Fruit fly (Drosophila melanogaster): ENCODE results near the gene Septin2.

Gene Septin2

dm6 chr3R:20587630-20588479 is at the start of gene Septin2 (continued):
- TF ChIP-seq D (optimal IDR thresholded peaks at IDR 0.05) (no peak), D (GFP tag; optimal IDR thresholded peaks at IDR 0.05) (peak; percentile 89), CG2120 (GFP tag; optimal IDR thresholded peaks at IDR 0.05) (peak; percentile 52), CG12236 (GFP tag; optimal IDR thresholded peaks at IDR 0.05) (peak; percentile 50), CkIIα-i1 (GFP tag; IDR thresholded peaks at IDR 0.05) (0 out of 2 replicates have a peak, but pooled peaks have one; percentile 11), CG12071 (GFP tag; optimal IDR thresholded peaks at IDR 0.05) (peak; percentile 77), D19A (tag; optimal IDR thresholded peaks at IDR 0.05) (peak; percentile 83), CG3281 (GFP tag; optimal IDR thresholded peaks at IDR 0.05) (peak; percentile 80), unc-4 (GFP tag; IDR thresholded peaks at IDR 0.05; ENCODE audit: partially characterized antibody) (0 out of 2 replicates have a peak, but pooled peaks have one; percentile 32), Dad (GFP tag; optimal IDR thresholded peaks at IDR 0.05) (peak; percentile 57), CG1832 (GFP tag; optimal IDR thresholded peaks at IDR 0.05) (no peak), wdn (GFP tag; IDR thresholded peaks at IDR 0.05) (no peak), tna (GFP tag; IDR thresholded peaks at IDR 0.05; ENCODE audit: partially characterized antibody) (no peak), CG10462 (GFP tag; optimal IDR thresholded peaks at IDR 0.05) (peak; percentile 78), Six4 (GFP tag; optimal IDR thresholded peaks at IDR 0.05) (peak; percentile 81), CG6254 (GFP tag; optimal IDR thresholded peaks at IDR 0.05) (peak; percentile 86), CG10565 (GFP tag; optimal IDR thresholded peaks at IDR 0.05) (peak; percentile 34), ato (GFP tag; IDR thresholded peaks at IDR 0.05; ENCODE audit: partially characterized antibody) (no peak), D19B (GFP tag; optimal IDR thresholded peaks at IDR 0.05) (peak; percentile 32), Abd-B (GFP tag; optimal IDR thresholded peaks at IDR 0.05) (no peak), CG12391 (tag; optimal IDR thresholded peaks at IDR 0.05) (peak; percentile 76), CG18011 (GFP tag; optimal IDR thresholded peaks at IDR 0.05) (peak; percentile 31), lov (optimal IDR thresholded peaks at IDR 0.05) (no peak), lov (GFP tag; IDR thresholded peaks at IDR 0.05) (0 out of 3 replicates have a peak, but pooled peaks have one; percentile 21), lilli (GFP tag; optimal IDR thresholded peaks at IDR 0.05) (peak; percentile 66), Atf6 (GFP tag; IDR thresholded peaks at IDR 0.05) (peak; percentile 47; the same call in 1 of the 2 replicates), Ets97D (GFP tag; optimal IDR thresholded peaks at IDR 0.05) (peak; percentile 26), CG9437 (GFP tag; optimal IDR thresholded peaks at IDR 0.05) (peak; percentile 65), Asciz (GFP tag; optimal IDR thresholded peaks at IDR 0.05) (peak; percentile 94), Drgx (GFP tag; IDR thresholded peaks at IDR 0.05) (peak; percentile 80), CG17829 (tag; optimal IDR thresholded peaks at IDR 0.05) (peak; percentile 82), ems (GFP tag; optimal IDR thresholded peaks at IDR 0.05) (peak; percentile 49), CG3407 (GFP tag; optimal IDR thresholded peaks at IDR 0.05) (peak; percentile 81), ac (GFP tag; optimal IDR thresholded peaks at IDR 0.05) (peak; percentile 46), CG33213 (GFP tag; optimal IDR thresholded peaks at IDR 0.05) (peak; percentile 58), CG42726 (GFP tag; IDR thresholded peaks at IDR 0.05; ENCODE audit: partially characterized antibody) (no peak), CG12104 (GFP tag; optimal IDR thresholded peaks at IDR 0.05) (peak; percentile 83), CG10543 (GFP tag; optimal IDR thresholded peaks at IDR 0.05) (no peak), CG5180 (GFP tag; optimal IDR thresholded peaks at IDR 0.05) (peak; percentile 75), CG2116 (GFP tag; optimal IDR thresholded peaks at IDR 0.05) (peak; percentile 44), seq (GFP tag; IDR thresholded peaks at IDR 0.05) (peak; percentile 62), CG6765 (GFP tag; optimal IDR thresholded peaks at IDR 0.05) (no peak), CG8359 (GFP tag; optimal IDR thresholded peaks at IDR 0.05; ENCODE audit: borderline replicate concordance) (peak; percentile 73), CG8478 (optimal IDR thresholded peaks at IDR 0.05) (peak; percentile 76), ase (GFP tag; IDR thresholded peaks at IDR 0.05) (peak; percentile 62; the same call in 2 of the 3 replicates), Atf-2 (GFP tag; optimal IDR thresholded peaks at IDR 0.05) (peak; percentile 49), CG6689 (GFP tag; IDR thresholded peaks at IDR 0.05) (peak; percentile 75), gsb-n (tag; optimal IDR thresholded peaks at IDR 0.05) (peak; percentile 71)
